Fruit fly (Drosophila melanogaster) whole organism, embryonic: ENCODE measurements around the gene Dhps.

Experiments used
- Atf3 ChIP-seq: fragments of 200-800 bp; sonication (Bioruptor generic); optimal IDR thresholded peaks from 3 replicates; lab custom pipeline; 2016; ENCODE audit warnings: missing biosample characterization, missing genetic modification characterization
- Blimp-1 ChIP-seq: fragments of 200-800 bp; sonication (Bioruptor generic); optimal IDR thresholded peaks from 3 replicates; lab custom pipeline; 2018; ENCODE audit warnings: missing biosample characterization, missing genetic modification characterization, mild to moderate bottlenecking, moderate library complexity, missing genetic modification reagents
- CG10267 ChIP-seq: fragments of 200-800 bp; sonication (Bioruptor generic); optimal IDR thresholded peaks from 2 replicates; lab custom pipeline; 2018; ENCODE audit warnings: missing biosample characterization, mild to moderate bottlenecking, missing genetic modification characterization, moderate library complexity
- CG11093 ChIP-seq: fragments of 200-800 bp; sonication (Bioruptor generic); IDR thresholded peaks from 3 replicates; pipeline ENCODE4 v1.3.6; 2022; ENCODE audit warnings: missing biosample characterization, missing genetic modification characterization
- CG11560 ChIP-seq: fragments of 200-800 bp; sonication (Bioruptor generic); IDR thresholded peaks from 3 replicates; pipeline ENCODE4 v1.3.6; 2022; ENCODE audit warnings: missing biosample characterization, missing genetic modification characterization
- CG12942 ChIP-seq: fragments of 200-800 bp; sonication (Bioruptor generic); optimal IDR thresholded peaks from 3 replicates; lab custom pipeline; 2016; ENCODE audit warnings: missing biosample characterization, missing genetic modification characterization
- CG1529 ChIP-seq: fragments of 200-800 bp; sonication (Bioruptor generic); optimal IDR thresholded peaks from 3 replicates; lab custom pipeline; 2018; ENCODE audit warnings: missing biosample characterization, missing genetic modification characterization
- CG16813 ChIP-seq: fragments of 200-800 bp; sonication (Bioruptor generic); IDR thresholded peaks from 3 replicates; pipeline ENCODE4 v1.3.6; 2022; ENCODE audit warnings: missing biosample characterization, missing genetic modification characterization; ENCODE audit not compliant: partially characterized antibody
- CG17802 ChIP-seq: fragments of 200-800 bp; sonication (Bioruptor generic); optimal IDR thresholded peaks from 2 replicates; lab custom pipeline; 2018; ENCODE audit warnings: missing biosample characterization, mild to moderate bottlenecking, missing genetic modification characterization, moderate library complexity
- CG1832 ChIP-seq: fragments of 200-800 bp; sonication (Bioruptor generic); optimal IDR thresholded peaks from 2 replicates; lab custom pipeline; 2017; ENCODE audit warnings: missing biosample characterization, mild to moderate bottlenecking, missing genetic modification characterization, inconsistent platforms
- CG18476 ChIP-seq: fragments of 200-800 bp; sonication (Bioruptor generic); optimal IDR thresholded peaks from 2 replicates; lab custom pipeline; 2016; ENCODE audit warnings: missing biosample characterization, mild to moderate bottlenecking, missing genetic modification characterization
- CG2712 ChIP-seq: fragments of 200-800 bp; optimal IDR thresholded peaks from 3 replicates; lab custom pipeline; 2019; ENCODE audit warnings: missing biosample characterization, mild to moderate bottlenecking, missing genetic modification characterization, moderate library complexity
- CG4282 ChIP-seq: fragments of 200-800 bp; sonication (Bioruptor generic); optimal IDR thresholded peaks from 2 replicates; lab custom pipeline; 2016; ENCODE audit warnings: missing biosample characterization, missing genetic modification characterization
- CG4360 ChIP-seq: fragments of 200-800 bp; sonication (Bioruptor generic); IDR thresholded peaks from 2 replicates; pipeline ENCODE4 v1.3.6; 2022; ENCODE audit warnings: missing biosample characterization, missing genetic modification characterization
- CG4854 ChIP-seq: fragments of 200-800 bp; sonication (Bioruptor generic); optimal IDR thresholded peaks from 2 replicates; lab custom pipeline; 2016; ENCODE audit warnings: missing biosample characterization, missing genetic modification characterization, inconsistent platforms
- CG5245 ChIP-seq: fragments of 200-800 bp; sonication (Bioruptor generic); optimal IDR thresholded peaks from 3 replicates; lab custom pipeline; 2016; ENCODE audit warnings: missing biosample characterization, missing genetic modification characterization
- CG6689 ChIP-seq: fragments of 200-800 bp; sonication (Bioruptor generic); IDR thresholded peaks from 2 replicates; pipeline ENCODE4 v1.3.6; 2022; ENCODE audit warnings: missing biosample characterization, missing genetic modification characterization
- CG6791 ChIP-seq: fragments of 200-800 bp; sonication (Bioruptor generic); IDR thresholded peaks from 3 replicates; pipeline ENCODE4 v1.3.6; 2022; ENCODE audit warnings: missing biosample characterization, missing genetic modification characterization; ENCODE audit not compliant: partially characterized antibody
- CG6854 ChIP-seq: fragments of 200-800 bp; sonication (Bioruptor generic); optimal IDR thresholded peaks from 3 replicates; lab custom pipeline; 2017; ENCODE audit warnings: missing biosample characterization, mild to moderate bottlenecking, missing genetic modification characterization
- CG7786 ChIP-seq: fragments of 200-800 bp; sonication (Bioruptor generic); optimal IDR thresholded peaks from 2 replicates; lab custom pipeline; 2016; ENCODE audit warnings: missing biosample characterization, missing genetic modification characterization
- CG8388 ChIP-seq: fragments of 200-800 bp; sonication (Bioruptor generic); optimal IDR thresholded peaks from 2 replicates; lab custom pipeline; 2019; ENCODE audit warnings: missing biosample characterization, mild to moderate bottlenecking, missing genetic modification characterization, moderate library complexity
- Dp ChIP-seq: fragments of 200-800 bp; sonication (Bioruptor generic); optimal IDR thresholded peaks from 2 replicates; lab custom pipeline; 2018; ENCODE audit warnings: missing biosample characterization, mild to moderate bottlenecking, missing genetic modification characterization, moderate library complexity
- HLHmδ ChIP-seq: fragments of 200-800 bp; sonication (Bioruptor generic); optimal IDR thresholded peaks from 2 replicates; lab custom pipeline; 2018; ENCODE audit warnings: missing biosample characterization, mild to moderate bottlenecking, missing genetic modification characterization, moderate library complexity
- HmgZ ChIP-seq: fragments of 200-800 bp; sonication (Bioruptor generic); optimal IDR thresholded peaks from 2 replicates; lab custom pipeline; 2018; ENCODE audit warnings: missing biosample characterization, mild to moderate bottlenecking, missing genetic modification characterization
- Mes4 ChIP-seq: fragments of 200-800 bp; sonication (Bioruptor generic); optimal IDR thresholded peaks from 2 replicates; lab custom pipeline; 2016; ENCODE audit warnings: missing biosample characterization, missing genetic modification characterization
- Ptx1 ChIP-seq: fragments of 200-800 bp; sonication (Bioruptor generic); IDR thresholded peaks from 2 replicates; pipeline ENCODE4 v1.3.6; 2022; ENCODE audit warnings: missing biosample characterization, missing genetic modification characterization
- Stat92E ChIP-seq, 3 experiments: fragments of >200 bp in 2 of 3; fragments of 200-800 bp in 1 of 3; sonication (Bioruptor generic) in 1 of 3; optimal IDR thresholded peaks; 2 replicates each; lab custom pipeline; 2017 to 2019; ENCODE audit warnings: missing biosample characterization in 3 of 3, missing genetic modification characterization in 3 of 3, mild to moderate bottlenecking in 1 of 3, moderate library complexity in 1 of 3
- Trl ChIP-seq, 3 experiments: fragments of >200 bp in 2 of 3; fragments of 200-800 bp in 1 of 3; sonication (Bioruptor generic) in 1 of 3; optimal IDR thresholded peaks; 2 replicates in 1 of 3; 3 replicates in 2 of 3; lab custom pipeline; 2016 to 2017; ENCODE audit warnings: missing biosample characterization in 1 of 3, missing genetic modification characterization in 1 of 3
- Usf ChIP-seq: fragments of 200-800 bp; sonication (Bioruptor generic); optimal IDR thresholded peaks from 2 replicates; lab custom pipeline; 2017; ENCODE audit warnings: missing genotype, missing biosample characterization, missing genetic modification characterization
- YL-1 ChIP-seq: fragments of 200-800 bp; sonication (Bioruptor generic); optimal IDR thresholded peaks from 3 replicates; lab custom pipeline; 2017; ENCODE audit warnings: missing biosample characterization, mild to moderate bottlenecking, missing genetic modification characterization
- ap ChIP-seq: fragments of 200-800 bp; sonication (Bioruptor generic); IDR thresholded peaks from 2 replicates; pipeline ENCODE4 v1.3.6; 2022; ENCODE audit warnings: missing biosample characterization, missing genetic modification characterization
- ash1 ChIP-seq: fragments of 200-800 bp; sonication (Bioruptor generic); optimal IDR thresholded peaks from 2 replicates; lab custom pipeline; 2018; ENCODE audit warnings: missing biosample characterization, mild to moderate bottlenecking, missing genetic modification characterization
- chn ChIP-seq: fragments of 200-800 bp; sonication (Bioruptor generic); optimal IDR thresholded peaks from 2 replicates; lab custom pipeline; 2016; ENCODE audit warnings: missing biosample characterization, missing genetic modification characterization
- ci ChIP-seq: fragments of 200-800 bp; sonication (Bioruptor generic); IDR thresholded peaks from 3 replicates; pipeline ENCODE4 v1.3.6; 2022; ENCODE audit warnings: missing biosample characterization, missing genetic modification characterization
- dysf ChIP-seq: fragments of 200-800 bp; sonication (Bioruptor generic); IDR thresholded peaks from 3 replicates; pipeline ENCODE4 v1.3.6; 2022; ENCODE audit warnings: missing biosample characterization, missing genetic modification characterization
- fd96Cb ChIP-seq: fragments of 200-800 bp; sonication (Bioruptor generic); optimal IDR thresholded peaks from 2 replicates; lab custom pipeline; 2018; ENCODE audit warnings: missing biosample characterization, mild to moderate bottlenecking, missing genetic modification characterization, moderate library complexity
- hbn ChIP-seq: fragments of 200-800 bp; sonication (Bioruptor generic); IDR thresholded peaks from 2 replicates; pipeline ENCODE4 v1.3.6; 2022; ENCODE audit warnings: missing biosample characterization, missing genetic modification characterization; ENCODE audit not compliant: partially characterized antibody
- klu ChIP-seq: fragments of 200-800 bp; sonication (Bioruptor generic); IDR thresholded peaks from 2 replicates; pipeline ENCODE4 v1.3.6; 2022; ENCODE audit warnings: missing biosample characterization, missing genetic modification characterization
- lola ChIP-seq, 3 experiments: fragments of >200 bp in 2 of 3; fragments of 200-800 bp in 1 of 3; sonication (Bioruptor generic) in 1 of 3; optimal IDR thresholded peaks; 2 replicates each; lab custom pipeline; 2017 to 2019; ENCODE audit warnings: missing biosample characterization in 3 of 3, missing genetic modification characterization in 3 of 3, mild to moderate bottlenecking in 1 of 3, moderate library complexity in 1 of 3
- nerfin-2 ChIP-seq: fragments of 200-800 bp; sonication (Bioruptor generic); IDR thresholded peaks from 2 replicates; pipeline ENCODE4 v1.3.6; 2022; ENCODE audit warnings: missing biosample characterization, missing genetic modification characterization; ENCODE audit not compliant: partially characterized antibody
- oc ChIP-seq: fragments of 200-800 bp; sonication (Bioruptor generic); optimal IDR thresholded peaks from 2 replicates; lab custom pipeline; 2018; ENCODE audit warnings: missing biosample characterization, mild to moderate bottlenecking, missing genetic modification characterization, moderate library complexity
- pros ChIP-seq: fragments of 200-800 bp; sonication (Bioruptor generic); optimal IDR thresholded peaks from 3 replicates; lab custom pipeline; 2019; ENCODE audit warnings: missing biosample characterization, mild to moderate bottlenecking, missing genetic modification characterization, moderate library complexity
- ro ChIP-seq: fragments of 200-800 bp; sonication (Bioruptor generic); IDR thresholded peaks from 2 replicates; pipeline ENCODE4 v1.3.6; 2022; ENCODE audit warnings: missing biosample characterization, missing genetic modification characterization
- ssp ChIP-seq: fragments of 200-800 bp; sonication (Bioruptor generic); IDR thresholded peaks from 2 replicates; pipeline ENCODE4 v1.3.6; 2022; ENCODE audit warnings: missing biosample characterization, missing genetic modification characterization
- trem ChIP-seq: fragments of 200-800 bp; optimal IDR thresholded peaks from 3 replicates; lab custom pipeline; 2019; ENCODE audit warnings: missing biosample characterization, mild to moderate bottlenecking, missing genetic modification characterization, moderate library complexity
- usp ChIP-seq: fragments of >200 bp; optimal IDR thresholded peaks from 2 replicates; lab custom pipeline; 2017; ENCODE audit warnings: missing biosample characterization, missing genetic modification characterization
- z ChIP-seq: fragments of 200-800 bp; sonication (Bioruptor generic); IDR thresholded peaks from 3 replicates; pipeline ENCODE4 v1.3.6; 2022; ENCODE audit warnings: missing biosample characterization, missing genetic modification characterization
- zen ChIP-seq: fragments of 200-800 bp; sonication (Bioruptor generic); optimal IDR thresholded peaks from 3 replicates; lab custom pipeline; 2018; ENCODE audit warnings: missing biosample characterization, mild to moderate bottlenecking, missing genetic modification characterization, moderate library complexity

The Dhps gene

DNA sequence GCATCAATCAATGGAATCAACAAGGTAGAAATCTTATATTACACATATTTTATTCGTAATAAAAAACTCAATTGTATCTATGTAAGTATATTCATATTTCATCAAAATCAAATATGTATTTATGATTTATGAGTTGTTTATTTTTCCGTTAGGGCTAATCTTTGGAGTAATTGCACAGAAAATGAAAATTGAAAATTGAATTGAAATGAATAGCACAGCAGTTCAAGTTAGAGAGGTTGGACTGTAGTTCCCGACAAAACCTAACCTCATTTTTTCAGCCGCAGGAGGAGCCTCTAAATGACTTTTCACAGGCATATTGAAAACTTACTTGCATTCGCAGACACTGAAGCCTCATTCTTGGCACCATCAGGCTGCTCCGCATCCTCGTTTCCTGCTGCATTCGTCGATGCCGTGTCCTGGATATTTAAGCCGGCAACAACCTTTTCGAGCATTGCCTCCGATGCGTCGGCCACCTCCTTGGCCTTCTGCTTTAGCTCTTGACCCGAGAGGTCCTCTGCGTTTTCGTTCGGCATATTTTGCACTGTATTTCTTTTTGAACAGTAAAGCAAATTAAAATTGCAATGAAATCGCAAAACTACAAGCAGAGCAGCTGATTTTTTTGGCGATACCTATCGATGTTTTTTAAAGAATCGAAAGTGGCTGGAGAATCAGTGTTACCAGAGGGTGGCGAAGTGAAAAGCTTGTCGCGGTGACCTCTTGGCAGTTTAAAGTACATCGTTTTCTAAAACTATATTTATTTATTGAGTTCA, 20.0 kb upstream of the Dhps start, which contains the start of gene Nmt:
Gene Nmt, minus strand, starts transcription at position 635 of the 770 bp plus-strand sequence.
- no peak for TF ChIP-seq Atf3
- TF ChIP-seq CG11560 (tag; lab: Robert Waterston, UW) = no peak
- peak; percentile 82 for TF ChIP-seq CG16813 (GFP tag; lab: Robert Waterston, UW)
- TF ChIP-seq Trl (optimal IDR thresholded peaks at IDR 0.05; lab: Kevin White, UChicago) = no peak
- TF ChIP-seq Trl (GFP tag; optimal IDR thresholded peaks at IDR 0.05; lab: Kevin White, UChicago) = no peak
- TF ChIP-seq CG4282 (GFP tag; lab: Kevin White, UChicago) = no peak
- TF ChIP-seq CG2712 (tag; lab: Kevin White, UChicago) = no peak
- TF ChIP-seq lola (GFP tag; optimal IDR thresholded peaks at IDR 0.05; lab: Kevin White, UChicago) = peak in 1 of 3 experiments; percentile 5
- TF ChIP-seq ap (GFP tag; lab: Robert Waterston, UW) = no peak
- no peak for TF ChIP-seq CG17802
- TF ChIP-seq zen = no peak
- TF ChIP-seq ash1 (GFP tag; lab: Kevin White, UChicago) = no peak
- TF ChIP-seq Ptx1 (GFP tag; lab: Robert Waterston, UW) = no peak
- TF ChIP-seq Blimp-1 = peak; percentile 16
- no peak for TF ChIP-seq CG6689 (GFP tag; lab: Robert Waterston, UW)
- TF ChIP-seq chn = no peak
- no peak for TF ChIP-seq z (GFP tag; lab: Robert Waterston, UW)
- TF ChIP-seq CG8388 = no peak
- TF ChIP-seq trem = peak; percentile 2
- peak; percentile 79 for TF ChIP-seq Dp (GFP tag; lab: Kevin White, UChicago)
- no peak for TF ChIP-seq CG1832
- TF ChIP-seq oc = no peak
- no peak for TF ChIP-seq CG18476 (GFP tag; lab: Kevin White, UChicago)
- TF ChIP-seq CG6791 (GFP tag; lab: Robert Waterston, UW) = peak; percentile 88
- peak; percentile 6 for TF ChIP-seq CG7786
- TF ChIP-seq CG12942 (GFP tag; lab: Kevin White, UChicago) = peak; percentile 14
- TF ChIP-seq pros (GFP tag; lab: Kevin White, UChicago) = no peak
- no peak for TF ChIP-seq CG1529
- TF ChIP-seq CG10267 (tag; lab: Kevin White, UChicago) = peak; percentile 24
- peak; percentile 64; the same call in 1 of the 3 replicates for TF ChIP-seq ci (GFP tag; lab: Robert Waterston, UW)
- no peak for TF ChIP-seq Usf (GFP tag; lab: Kevin White, UChicago)
- TF ChIP-seq fd96Cb (tag; lab: Kevin White, UChicago) = peak; percentile 29
- peak; percentile 51; the same call in 1 of the 2 replicates for TF ChIP-seq nerfin-2
- no peak for TF ChIP-seq usp (GFP tag; lab: Kevin White, UChicago)
- peak; percentile 25 for TF ChIP-seq YL-1 (GFP tag; lab: Kevin White, UChicago)
- TF ChIP-seq klu (GFP tag; lab: Robert Waterston, UW) = no peak
- no peak for TF ChIP-seq CG5245 (GFP tag; lab: Kevin White, UChicago)
- no peak for TF ChIP-seq ssp (GFP tag; lab: Robert Waterston, UW)
- TF ChIP-seq CG4854 (GFP tag; lab: Kevin White, UChicago) = no peak
- TF ChIP-seq Mes4 (GFP tag; lab: Kevin White, UChicago) = no peak
- no peak for TF ChIP-seq CG6854 (GFP tag; lab: Kevin White, UChicago)
- no peak for TF ChIP-seq ro
- TF ChIP-seq CG11093 (GFP tag; lab: Robert Waterston, UW) = 0 out of 3 replicates have a peak, but pooled peaks have one; percentile 11
- TF ChIP-seq CG4360 (GFP tag; lab: Robert Waterston, UW) = no peak
- TF ChIP-seq HmgZ (tag; lab: Kevin White, UChicago) = no peak
- TF ChIP-seq HLHmδ (GFP tag; lab: Kevin White, UChicago) = no peak
- TF ChIP-seq Stat92E (GFP tag; optimal IDR thresholded peaks at IDR 0.05; lab: Kevin White, UChicago) = no peak
- TF ChIP-seq hbn (GFP tag; lab: Robert Waterston, UW) = peak; percentile 86
- no peak for TF ChIP-seq dysf
